Fruit fly (Drosophila melanogaster) whole organism, pupa: ENCODE measurements around the gene CG32320.

Experiments
- CG12605 ChIP-seq: fragments of 200-800 bp; sonication (Bioruptor generic); IDR thresholded peaks from 2 replicates; pipeline ENCODE4 v1.3.6; 2022; ENCODE audit warnings: missing biosample characterization, missing genetic modification characterization
- CG14655 ChIP-seq: fragments of 200-800 bp; sonication (Bioruptor generic); optimal IDR thresholded peaks from 3 replicates; lab custom pipeline; 2017; ENCODE audit warnings: mild to moderate bottlenecking, missing biosample characterization, missing genetic modification reagents, missing genetic modification characterization
- CG15710 ChIP-seq: fragments of 200-800 bp; sonication (Bioruptor generic); optimal IDR thresholded peaks from 2 replicates; lab custom pipeline; 2018; ENCODE audit warnings: missing biosample characterization, mild to moderate bottlenecking, missing genetic modification characterization, moderate library complexity
- CG34367 ChIP-seq: fragments of 200-800 bp; sonication (Bioruptor generic); optimal IDR thresholded peaks from 2 replicates; lab custom pipeline; 2018; ENCODE audit warnings: missing biosample characterization, mild to moderate bottlenecking, missing genetic modification characterization
- CG4496 ChIP-seq: fragments of 200-800 bp; sonication (Bioruptor generic); IDR thresholded peaks from 3 replicates; pipeline ENCODE4 v1.3.6; 2022; ENCODE audit warnings: missing biosample characterization, missing genetic modification characterization
- EcR ChIP-seq: fragments of 200-800 bp; sonication (Bioruptor generic); optimal IDR thresholded peaks from 3 replicates; lab custom pipeline; 2019; ENCODE audit warnings: missing biosample characterization, missing genetic modification characterization, mild to moderate bottlenecking, moderate library complexity, missing genetic modification reagents
- Ets98B ChIP-seq: fragments of 200-800 bp; sonication (Bioruptor generic); IDR thresholded peaks from 2 replicates; pipeline ENCODE4 v1.3.6; 2022; ENCODE audit warnings: missing biosample characterization, missing genetic modification characterization
- fd96Ca ChIP-seq: fragments of 200-800 bp; sonication (Bioruptor generic); IDR thresholded peaks from 3 replicates; pipeline ENCODE4 v1.3.6; 2022; ENCODE audit warnings: missing biosample characterization, missing genetic modification characterization

dm6 chr3L:1376014-1376745 is 22.2 kb upstream of the CG32320 start:
- TF ChIP-seq Ets98B (GFP tag; lab: Robert Waterston, UW) (peak; percentile 85), EcR (GFP tag; lab: Kevin White, UChicago) (no peak), fd96Ca (GFP tag; lab: Robert Waterston, UW) (peak; percentile 84), CG14655 (GFP tag; lab: Kevin White, UChicago) (peak; percentile 82), CG34367 (peak; percentile 57), CG4496 (GFP tag; lab: Robert Waterston, UW) (peak; percentile 87), CG15710 (peak; percentile 57), CG12605 (peak; percentile 46; the same call in 1 of the 2 replicates)
